Fruit fly (Drosophila melanogaster) Kc167 (cell line): ENCODE measurements around the gene Gr28a.

Experiments used
- Myc ChIP-seq: fragments of >200 bp; optimal IDR thresholded peaks from 2 replicates; lab custom pipeline; 2017; ENCODE audit warnings: missing external identifiers
- Sin3A ChIP-seq: fragments of >200 bp; optimal IDR thresholded peaks from 2 replicates; lab custom pipeline; 2018; ENCODE audit warnings: missing external identifiers
- h ChIP-seq: fragments of >200 bp; optimal IDR thresholded peaks from 3 replicates; lab custom pipeline; 2018; ENCODE audit warnings: missing external identifiers
- insv ChIP-seq: fragments of >200 bp; optimal IDR thresholded peaks from 3 replicates; lab custom pipeline; 2018; ENCODE audit warnings: missing external identifiers
- psq ChIP-seq: fragments of >200 bp; optimal IDR thresholded peaks from 2 replicates; lab custom pipeline; 2017; ENCODE audit warnings: missing external identifiers
- ttk ChIP-seq: sonication (Bioruptor generic); optimal IDR thresholded peaks from 2 replicates; lab custom pipeline; 2017; ENCODE audit warnings: missing external identifiers

The Gr28a gene

dm6 chr2L:7454112-7454511 lies at the start of gene Gr28a:
TSS of gene Gr28a (minus strand) at chr2L:7454212.
- TF ChIP-seq insv, result no peak

dm6 chr2L:7503719-7504118 lies 49.7 kb upstream of the Gr28a start:
- TF ChIP-seq psq (lab: Kevin White, UChicago) (no peak), h (lab: Kevin White, UChicago) (no peak), Myc (lab: Kevin White, UChicago) (no peak), Sin3A (lab: Kevin White, UChicago) (no peak), insv (no peak), ttk (lab: Kevin White, UChicago) (no peak)

- TF ChIP-seq insv, result no peak
- no peak for TF ChIP-seq Sin3A (lab: Kevin White, UChicago)
- no peak for TF ChIP-seq psq (lab: Kevin White, UChicago)
- TF ChIP-seq Myc (lab: Kevin White, UChicago), result no peak
Observed at dm6 chr2L:7501743-7502142, 47.7 kb upstream of the Gr28a start.

dm6 chr2L:7498208-7498607 lies 44.2 kb upstream of the Gr28a start:
- TF ChIP-seq ttk (lab: Kevin White, UChicago) (no peak), insv (no peak), Sin3A (lab: Kevin White, UChicago) (no peak), h (lab: Kevin White, UChicago) (no peak), psq (lab: Kevin White, UChicago) (no peak), Myc (lab: Kevin White, UChicago) (no peak)

- TF ChIP-seq Myc (lab: Kevin White, UChicago), result no peak
- no peak for TF ChIP-seq ttk (lab: Kevin White, UChicago)
- no peak for TF ChIP-seq h (lab: Kevin White, UChicago)
- TF ChIP-seq Sin3A (lab: Kevin White, UChicago), result no peak
- TF ChIP-seq psq (lab: Kevin White, UChicago), result no peak
- no peak for TF ChIP-seq insv
Observed at dm6 chr2L:7497265-7497664, 43.3 kb upstream of the Gr28a start, which contains the start of gene Obp28a. TSS of gene Obp28a (minus strand) at chr2L:7497365.

- no peak for TF ChIP-seq insv
- no peak for TF ChIP-seq psq (lab: Kevin White, UChicago)
- no peak for TF ChIP-seq Myc (lab: Kevin White, UChicago)
- no peak for TF ChIP-seq h (lab: Kevin White, UChicago)
- TF ChIP-seq ttk (lab: Kevin White, UChicago), result no peak
- TF ChIP-seq Sin3A (lab: Kevin White, UChicago), result no peak
Observed at dm6 chr2L:7495987-7496503, 42.0 kb upstream of the Gr28a start, which contains the start of gene Ziz. TSS of gene Ziz (minus strand) at chr2L:7496307.

dm6 chr2L:7495294-7495986 lies 41.4 kb upstream of the Gr28a start:
- TF ChIP-seq Myc (lab: Kevin White, UChicago) (no peak), Sin3A (lab: Kevin White, UChicago) (no peak), insv (no peak), ttk (lab: Kevin White, UChicago) (no peak), h (lab: Kevin White, UChicago) (no peak), psq (lab: Kevin White, UChicago) (no peak)

dm6 chr2L:7494341-7495293 lies 40.6 kb upstream of the Gr28a start:
- TF ChIP-seq insv, result no peak
- no peak for TF ChIP-seq ttk (lab: Kevin White, UChicago)
- TF ChIP-seq psq (lab: Kevin White, UChicago), result no peak
- no peak for TF ChIP-seq Myc (lab: Kevin White, UChicago)

- no peak for TF ChIP-seq h (lab: Kevin White, UChicago)
- no peak for TF ChIP-seq Myc (lab: Kevin White, UChicago)
Observed at dm6 chr2L:7493444-7493843, 39.4 kb upstream of the Gr28a start.

dm6 chr2L:7492508-7492907 lies 38.5 kb upstream of the Gr28a start:
- TF ChIP-seq ttk (lab: Kevin White, UChicago) (no peak), h (lab: Kevin White, UChicago) (no peak), insv (no peak), psq (lab: Kevin White, UChicago) (no peak), Sin3A (lab: Kevin White, UChicago) (no peak), Myc (lab: Kevin White, UChicago) (no peak)

- no peak for TF ChIP-seq ttk (lab: Kevin White, UChicago)
- no peak for TF ChIP-seq Sin3A (lab: Kevin White, UChicago)
- no peak for TF ChIP-seq insv
- TF ChIP-seq h (lab: Kevin White, UChicago), result no peak
- no peak for TF ChIP-seq psq (lab: Kevin White, UChicago)
Observed at dm6 chr2L:7491902-7492301, 37.9 kb upstream of the Gr28a start.

dm6 chr2L:7486222-7486621 lies 32.2 kb upstream of the Gr28a start:
- TF ChIP-seq Myc (lab: Kevin White, UChicago), result no peak
- no peak for TF ChIP-seq ttk (lab: Kevin White, UChicago)
- no peak for TF ChIP-seq psq (lab: Kevin White, UChicago)
- TF ChIP-seq insv, result no peak
- no peak for TF ChIP-seq h (lab: Kevin White, UChicago)
- no peak for TF ChIP-seq Sin3A (lab: Kevin White, UChicago)
